Fruit fly (Drosophila melanogaster) whole organism, embryonic: ENCODE measurements around the gene klar.

ENCODE experiments used
- ATbp ChIP-seq: fragments of 200-800 bp; sonication (Bioruptor generic); optimal IDR thresholded peaks from 2 replicates; lab custom pipeline; 2017; ENCODE audit warnings: missing biosample characterization, mild to moderate bottlenecking, missing genetic modification characterization, missing genetic modification reagents
- Atf3 ChIP-seq: fragments of 200-800 bp; sonication (Bioruptor generic); optimal IDR thresholded peaks from 3 replicates; lab custom pipeline; 2016; ENCODE audit warnings: missing biosample characterization, missing genetic modification characterization
- B-H2 ChIP-seq: fragments of 200-800 bp; sonication (Bioruptor generic); optimal IDR thresholded peaks from 2 replicates; lab custom pipeline; 2018; ENCODE audit warnings: missing biosample characterization, mild to moderate bottlenecking, missing genetic modification characterization
- Blimp-1 ChIP-seq: fragments of 200-800 bp; sonication (Bioruptor generic); optimal IDR thresholded peaks from 3 replicates; lab custom pipeline; 2018; ENCODE audit warnings: missing biosample characterization, missing genetic modification characterization, mild to moderate bottlenecking, moderate library complexity, missing genetic modification reagents
- CG10209 ChIP-seq: fragments of 200-800 bp; sonication (Bioruptor generic); optimal IDR thresholded peaks from 3 replicates; lab custom pipeline; 2017; ENCODE audit warnings: missing biosample characterization, mild to moderate bottlenecking, missing genetic modification characterization, missing genetic modification reagents
- CG10274 ChIP-seq: fragments of 200-800 bp; sonication (Bioruptor generic); optimal IDR thresholded peaks from 3 replicates; lab custom pipeline; 2017; ENCODE audit warnings: missing biosample characterization, mild to moderate bottlenecking, missing genetic modification characterization
- CG10654 ChIP-seq: fragments of 200-800 bp; sonication (Bioruptor generic); optimal IDR thresholded peaks from 2 replicates; lab custom pipeline; 2016; ENCODE audit warnings: missing biosample characterization, missing genetic modification characterization
- CG12769 ChIP-seq: fragments of 200-800 bp; sonication (Bioruptor generic); optimal IDR thresholded peaks from 2 replicates; lab custom pipeline; 2019; ENCODE audit warnings: missing biosample characterization, mild to moderate bottlenecking, missing genetic modification characterization, moderate library complexity
- CG13775 ChIP-seq: fragments of 200-800 bp; sonication (Bioruptor generic); optimal IDR thresholded peaks from 3 replicates; lab custom pipeline; 2017; ENCODE audit warnings: missing biosample characterization, mild to moderate bottlenecking, missing genetic modification characterization
- CG13894 ChIP-seq: fragments of 200-800 bp; sonication (Bioruptor generic); optimal IDR thresholded peaks from 3 replicates; lab custom pipeline; 2018; ENCODE audit warnings: missing biosample characterization, mild to moderate bottlenecking, missing genetic modification characterization, moderate library complexity
- CG14050 ChIP-seq: fragments of 200-800 bp; sonication (Bioruptor generic); IDR thresholded peaks from 3 replicates; pipeline ENCODE4 v1.3.6; 2022; ENCODE audit warnings: missing biosample characterization, missing genetic modification characterization
- CG15601 ChIP-seq: fragments of 200-800 bp; sonication (Bioruptor generic); optimal IDR thresholded peaks from 3 replicates; lab custom pipeline; 2019; ENCODE audit warnings: missing biosample characterization, mild to moderate bottlenecking, missing genetic modification characterization, moderate library complexity
- CG2120 ChIP-seq: fragments of 200-800 bp; sonication (Bioruptor generic); optimal IDR thresholded peaks from 3 replicates; lab custom pipeline; 2016; ENCODE audit warnings: missing biosample characterization, missing genetic modification characterization
- CG30431 ChIP-seq: fragments of 200-800 bp; sonication (Bioruptor generic); optimal IDR thresholded peaks from 2 replicates; lab custom pipeline; 2017; ENCODE audit warnings: missing biosample characterization, missing genetic modification characterization
- CG3281 ChIP-seq: fragments of 200-800 bp; sonication (Bioruptor generic); optimal IDR thresholded peaks from 3 replicates; lab custom pipeline; 2017; ENCODE audit warnings: missing biosample characterization, mild to moderate bottlenecking, missing genetic modification characterization
- CG4360 ChIP-seq: fragments of 200-800 bp; sonication (Bioruptor generic); IDR thresholded peaks from 2 replicates; pipeline ENCODE4 v1.3.6; 2022; ENCODE audit warnings: missing biosample characterization, missing genetic modification characterization
- CG4730 ChIP-seq: fragments of 200-800 bp; sonication (Bioruptor generic); IDR thresholded peaks from 2 replicates; pipeline ENCODE4 v1.3.6; 2022; ENCODE audit warnings: missing biosample characterization, missing genetic modification characterization
- CG6689 ChIP-seq: fragments of 200-800 bp; sonication (Bioruptor generic); IDR thresholded peaks from 2 replicates; pipeline ENCODE4 v1.3.6; 2022; ENCODE audit warnings: missing biosample characterization, missing genetic modification characterization
- CG6765 ChIP-seq: fragments of 200-800 bp; sonication (Bioruptor generic); optimal IDR thresholded peaks from 3 replicates; lab custom pipeline; 2017; ENCODE audit warnings: missing biosample characterization, mild to moderate bottlenecking, missing genetic modification characterization
- CG7786 ChIP-seq: fragments of 200-800 bp; sonication (Bioruptor generic); optimal IDR thresholded peaks from 2 replicates; lab custom pipeline; 2016; ENCODE audit warnings: missing biosample characterization, missing genetic modification characterization
- CG7987 ChIP-seq: fragments of 200-800 bp; sonication (Bioruptor generic); optimal IDR thresholded peaks from 2 replicates; lab custom pipeline; 2018; ENCODE audit warnings: missing biosample characterization, mild to moderate bottlenecking, missing genetic modification characterization, moderate library complexity
- CG8388 ChIP-seq: fragments of 200-800 bp; sonication (Bioruptor generic); optimal IDR thresholded peaks from 2 replicates; lab custom pipeline; 2019; ENCODE audit warnings: missing biosample characterization, mild to moderate bottlenecking, missing genetic modification characterization, moderate library complexity
- CG8924 ChIP-seq: fragments of 200-800 bp; optimal IDR thresholded peaks from 3 replicates; lab custom pipeline; 2019; ENCODE audit warnings: missing biosample characterization, mild to moderate bottlenecking, missing genetic modification characterization, moderate library complexity
- CG9437 ChIP-seq: fragments of 200-800 bp; sonication (Bioruptor generic); optimal IDR thresholded peaks from 2 replicates; lab custom pipeline; 2018; ENCODE audit warnings: missing biosample characterization, mild to moderate bottlenecking, missing genetic modification characterization
- CoRest ChIP-seq: fragments of 200-800 bp; sonication (Bioruptor generic); optimal IDR thresholded peaks from 3 replicates; lab custom pipeline; 2018; ENCODE audit warnings: missing biosample characterization, mild to moderate bottlenecking, missing genetic modification characterization, moderate library complexity
- Doc3 ChIP-seq: fragments of 200-800 bp; sonication (Bioruptor generic); IDR thresholded peaks from 3 replicates; pipeline ENCODE4 v1.3.6; 2022; ENCODE audit warnings: missing biosample characterization, missing genetic modification characterization; ENCODE audit not compliant: partially characterized antibody
- E2f1 ChIP-seq: fragments of 200-800 bp; sonication (Bioruptor generic); IDR thresholded peaks from 2 replicates; pipeline ENCODE4 v1.3.6; 2022; ENCODE audit warnings: missing biosample characterization, missing genetic modification characterization
- H2.0 ChIP-seq: fragments of 200-800 bp; sonication (Bioruptor generic); IDR thresholded peaks from 2 replicates; pipeline ENCODE4 v1.3.6; 2022; ENCODE audit warnings: missing biosample characterization, missing genetic modification characterization
- Nf-YC ChIP-seq: fragments of 200-800 bp; optimal IDR thresholded peaks from 3 replicates; lab custom pipeline; 2019; ENCODE audit warnings: missing biosample characterization, mild to moderate bottlenecking, missing genetic modification characterization, moderate library complexity
- Stat92E ChIP-seq, 3 experiments: fragments of >200 bp in 2 of 3; fragments of 200-800 bp in 1 of 3; sonication (Bioruptor generic) in 1 of 3; optimal IDR thresholded peaks; 2 replicates each; lab custom pipeline; 2017 to 2019; ENCODE audit warnings: missing biosample characterization in 3 of 3, missing genetic modification characterization in 3 of 3, mild to moderate bottlenecking in 1 of 3, moderate library complexity in 1 of 3
- Xbp1 ChIP-seq: fragments of 200-800 bp; sonication (Bioruptor generic); optimal IDR thresholded peaks from 3 replicates; lab custom pipeline; 2016; ENCODE audit warnings: missing biosample characterization, mild to moderate bottlenecking, missing genetic modification characterization
- abd-A ChIP-seq: fragments of 200-800 bp; sonication (Bioruptor generic); optimal IDR thresholded peaks from 3 replicates; lab custom pipeline; 2019; ENCODE audit warnings: missing biosample characterization, mild to moderate bottlenecking, missing genetic modification characterization, moderate library complexity
- bbx ChIP-seq: fragments of 200-800 bp; sonication (Bioruptor generic); IDR thresholded peaks from 2 replicates; pipeline ENCODE4 v1.3.6; 2022; ENCODE audit warnings: missing biosample characterization, missing genetic modification characterization; ENCODE audit not compliant: partially characterized antibody
- danr ChIP-seq: fragments of 200-800 bp; sonication (Bioruptor generic); IDR thresholded peaks from 2 replicates; pipeline ENCODE4 v1.3.6; 2022; ENCODE audit warnings: missing biosample characterization, missing genetic modification characterization
- dati ChIP-seq: fragments of 200-800 bp; sonication (Bioruptor generic); IDR thresholded peaks from 2 replicates; pipeline ENCODE4 v1.3.6; 2022; ENCODE audit warnings: missing biosample characterization, missing genetic modification characterization
- eyg ChIP-seq: fragments of 200-800 bp; sonication (Bioruptor generic); optimal IDR thresholded peaks from 3 replicates; lab custom pipeline; 2016; ENCODE audit warnings: missing biosample characterization, missing genetic modification characterization
- fd102C ChIP-seq: fragments of 200-800 bp; sonication (Bioruptor generic); optimal IDR thresholded peaks from 2 replicates; lab custom pipeline; 2018; ENCODE audit warnings: missing biosample characterization, mild to moderate bottlenecking, missing genetic modification characterization, moderate library complexity
- fd64A ChIP-seq: fragments of 200-800 bp; sonication (Bioruptor generic); optimal IDR thresholded peaks from 3 replicates; lab custom pipeline; 2018; ENCODE audit warnings: missing biosample characterization, mild to moderate bottlenecking, missing genetic modification characterization
- grn ChIP-seq: fragments of 200-800 bp; sonication (Bioruptor generic); optimal IDR thresholded peaks from 3 replicates; lab custom pipeline; 2017; ENCODE audit warnings: missing biosample characterization, missing genetic modification characterization
- gsb ChIP-seq: fragments of 200-800 bp; sonication (Bioruptor generic); IDR thresholded peaks from 2 replicates; pipeline ENCODE4 v1.3.6; 2022; ENCODE audit warnings: missing biosample characterization, missing genetic modification characterization
- jumu ChIP-seq: fragments of 200-800 bp; sonication (Bioruptor generic); optimal IDR thresholded peaks from 3 replicates; lab custom pipeline; 2016; ENCODE audit warnings: missing biosample characterization, missing genetic modification characterization
- luna ChIP-seq: fragments of 200-800 bp; sonication (Bioruptor generic); optimal IDR thresholded peaks from 2 replicates; lab custom pipeline; 2016; ENCODE audit warnings: missing biosample characterization, missing genetic modification characterization
- nerfin-1 ChIP-seq: fragments of 200-800 bp; sonication (Bioruptor generic); optimal IDR thresholded peaks from 3 replicates; lab custom pipeline; 2019; ENCODE audit warnings: missing biosample characterization, mild to moderate bottlenecking, missing genetic modification characterization, moderate library complexity
- otp ChIP-seq: fragments of 200-800 bp; sonication (Bioruptor generic); IDR thresholded peaks from 3 replicates; pipeline ENCODE4, ENCODE4 v1.3.6; 2022; ENCODE audit warnings: missing biosample characterization, missing genetic modification characterization
- pan ChIP-seq, 4 experiments: fragments of >200 bp in 3 of 4; fragments of 200-800 bp in 1 of 4; sonication (Bioruptor generic) in 1 of 4; optimal IDR thresholded peaks in 3 of 4; IDR thresholded peaks in 1 of 4; 2 replicates each; pipeline versions ENCODE4 v1.3.6 to Lab custom; 2017 to 2022; ENCODE audit warnings: missing biosample characterization in 2 of 4, missing genetic modification characterization in 2 of 4, mixed read lengths in 1 of 4
- peb ChIP-seq: fragments of 200-800 bp; sonication (Bioruptor generic); IDR thresholded peaks from 2 replicates; pipeline ENCODE4 v1.3.6; 2022; ENCODE audit warnings: missing biosample characterization, missing genetic modification characterization
- pzg ChIP-seq: fragments of 200-800 bp; sonication (Bioruptor generic); optimal IDR thresholded peaks from 3 replicates; lab custom pipeline; 2018; ENCODE audit warnings: missing biosample characterization, mild to moderate bottlenecking, missing genetic modification characterization, moderate library complexity
- seq ChIP-seq: fragments of 200-800 bp; sonication (Bioruptor generic); IDR thresholded peaks from 2 replicates; pipeline ENCODE4 v1.3.6; 2022; ENCODE audit warnings: missing biosample characterization, missing genetic modification characterization
- unpg ChIP-seq: fragments of 200-800 bp; sonication (Bioruptor generic); optimal IDR thresholded peaks from 3 replicates; lab custom pipeline; 2018; ENCODE audit warnings: missing biosample characterization, mild to moderate bottlenecking, missing genetic modification characterization, moderate library complexity

The klar gene

dm6 chr3L:557294-557693 is 16.9 kb upstream of the klar start (continued):
- peak; percentile 38 for TF ChIP-seq CG3281 (GFP tag; lab: Kevin White, UChicago)
- TF ChIP-seq otp: 0 out of 3 replicates have a peak, but pooled peaks have one; percentile 41
- peak; percentile 61; the same call in 1 of the 2 replicates for TF ChIP-seq CG6689 (GFP tag; lab: Robert Waterston, UW)
- peak; percentile 24 for TF ChIP-seq CG30431 (GFP tag; lab: Kevin White, UChicago)
- TF ChIP-seq fd64A: no peak
- peak; percentile 32; the same call in 1 of the 2 replicates for TF ChIP-seq H2.0 (GFP tag; lab: Robert Waterston, UW)
- no peak for TF ChIP-seq grn
- no peak for TF ChIP-seq Stat92E (GFP tag; optimal IDR thresholded peaks at IDR 0.05; lab: Kevin White, UChicago)
- no peak for TF ChIP-seq CG8388
- TF ChIP-seq gsb: peak; percentile 58
- TF ChIP-seq CG2120 (GFP tag; lab: Kevin White, UChicago): peak; percentile 68
- no peak for TF ChIP-seq Doc3 (GFP tag; lab: Robert Waterston, UW)
- no peak for TF ChIP-seq CG4360
- TF ChIP-seq Atf3 (GFP tag; lab: Kevin White, UChicago): peak; percentile 8
- TF ChIP-seq danr (GFP tag; lab: Robert Waterston, UW): peak; percentile 58
- peak; percentile 15 for TF ChIP-seq CG8924 (tag; lab: Kevin White, UChicago)
- TF ChIP-seq peb (GFP tag; lab: Robert Waterston, UW): peak; percentile 32; the same call in 1 of the 2 replicates
- TF ChIP-seq jumu (GFP tag; lab: Kevin White, UChicago): peak; percentile 31
- TF ChIP-seq seq (GFP tag; lab: Robert Waterston, UW): peak; percentile 68
- TF ChIP-seq CG7987 (GFP tag; lab: Kevin White, UChicago): no peak
- TF ChIP-seq pan (optimal IDR thresholded peaks at IDR 0.05; lab: Kevin White, UChicago): no peak
- peak in 1 of 2 experiments; percentile 65 for TF ChIP-seq pan (GFP tag; optimal IDR thresholded peaks at IDR 0.05 in 1 of 2, IDR thresholded peaks at IDR 0.05 in 1 of 2)
- peak; percentile 27 for TF ChIP-seq Nf-YC
- peak; percentile 10 for TF ChIP-seq ATbp (GFP tag; lab: Kevin White, UChicago)
- TF ChIP-seq bbx (GFP tag; lab: Robert Waterston, UW): no peak
- TF ChIP-seq CG15601 (tag; lab: Kevin White, UChicago): no peak
- no peak for TF ChIP-seq CG10209 (GFP tag; lab: Kevin White, UChicago)
- TF ChIP-seq E2f1 (GFP tag; lab: Robert Waterston, UW): peak; percentile 59
- TF ChIP-seq CG13775 (GFP tag; lab: Kevin White, UChicago): peak; percentile 13
- peak; percentile 60 for TF ChIP-seq CG7786
- TF ChIP-seq CG4730 (GFP tag; lab: Robert Waterston, UW): peak; percentile 45
- peak; percentile 32 for TF ChIP-seq CG6765 (GFP tag; lab: Kevin White, UChicago)
- no peak for TF ChIP-seq dati
- TF ChIP-seq B-H2 (GFP tag; lab: Kevin White, UChicago): peak; percentile 31
- no peak for TF ChIP-seq fd102C (GFP tag; lab: Kevin White, UChicago)
- TF ChIP-seq unpg (GFP tag; lab: Kevin White, UChicago): peak; percentile 31
- TF ChIP-seq Blimp-1 (GFP tag; lab: Kevin White, UChicago): no peak
- TF ChIP-seq CG10274 (GFP tag; lab: Kevin White, UChicago): peak; percentile 36
- peak; percentile 32 for TF ChIP-seq CoRest (tag; lab: Kevin White, UChicago)
- no peak for TF ChIP-seq CG9437
- peak; percentile 46 for TF ChIP-seq CG13894
- TF ChIP-seq CG14050 (GFP tag; lab: Robert Waterston, UW): peak; percentile 39; the same call in 1 of the 3 replicates
- peak; percentile 90 for TF ChIP-seq CG12769
- TF ChIP-seq abd-A (tag; lab: Kevin White, UChicago): no peak
- no peak for TF ChIP-seq nerfin-1 (tag; lab: Kevin White, UChicago)
- TF ChIP-seq Xbp1 (GFP tag; lab: Kevin White, UChicago): peak; percentile 17
- peak; percentile 15 for TF ChIP-seq CG10654 (GFP tag; lab: Kevin White, UChicago)
- no peak for TF ChIP-seq eyg
- TF ChIP-seq pzg (GFP tag; lab: Kevin White, UChicago): no peak
- TF ChIP-seq luna (GFP tag; lab: Kevin White, UChicago): no peak
